Worm (Caenorhabditis elegans) whole organism, L4 larva: ENCODE measurements around the gene T07C4.3.
A peak's percentile ranks its signal among the peaks of the same experiment; 100 is the strongest.

Experiments used
- D1046.2 ChIP-seq: fragments of 200-800 bp; sonication (Bioruptor generic); IDR thresholded peaks from 2 replicates; pipeline ENCODE4 v1.3.6; 2022; ENCODE audit warnings: missing genetic modification characterization, missing compliant biosample characterization
- F26F4.8 ChIP-seq: fragments of 200-800 bp; sonication (Bioruptor generic); conservative IDR thresholded peaks from 2 replicates; pipeline ENCODE4 v1.3.6; 2022; ENCODE audit warnings: missing genetic modification characterization, missing compliant biosample characterization
- R02D3.7 ChIP-seq: fragments of 150-350 bp; sonication (generic microtip); optimal IDR thresholded peaks from 3 replicates; lab custom pipeline; 2014; ENCODE audit warnings: missing biosample characterization, missing genetic modification characterization
- T20F7.1 ChIP-seq: fragments of 200-800 bp; sonication (Bioruptor generic); optimal IDR thresholded peaks from 2 replicates; lab custom pipeline; 2018; ENCODE audit warnings: mild to moderate bottlenecking, missing genetic modification characterization, missing compliant biosample characterization
- Y48G9A.11 ChIP-seq: fragments of 200-800 bp; sonication (Bioruptor generic); IDR thresholded peaks from 2 replicates; pipeline ENCODE4 v1.3.6; 2022; ENCODE audit warnings: missing genetic modification reagents, missing genetic modification characterization, missing compliant biosample characterization
- ZK337.2 ChIP-seq: fragments of 200-800 bp; sonication (Bioruptor generic); IDR thresholded peaks from 2 replicates; pipeline ENCODE4 v1.3.6; 2022; ENCODE audit warnings: missing genetic modification reagents, missing genetic modification characterization, missing compliant biosample characterization
- ZK546.5 ChIP-seq, 2 experiments: sonication (generic microtip); optimal IDR thresholded peaks; 2 replicates each; lab custom pipeline; 2017; ENCODE audit warnings: missing biosample characterization in 2 of 2, missing genetic modification characterization in 2 of 2
- aha-1 ChIP-seq: fragments of 150-350 bp; peaks from one replicate; lab custom pipeline; 2014; ENCODE audit warnings: missing biosample characterization, missing genetic modification characterization
- arid-1 ChIP-seq: fragments of 200-800 bp; sonication (Bioruptor generic); conservative IDR thresholded peaks from 2 replicates; pipeline ENCODE4 v1.3.6; 2022; ENCODE audit warnings: missing genetic modification reagents, missing genetic modification characterization, missing compliant biosample characterization
- ceh-28 ChIP-seq: fragments of 150-350 bp; optimal IDR thresholded peaks from 2 replicates; lab custom pipeline; 2014; ENCODE audit warnings: missing biosample characterization, missing genetic modification reagents, missing genetic modification characterization
- ces-1 ChIP-seq: fragments of 150-350 bp; sonication (generic microtip); optimal IDR thresholded peaks from 4 replicates; lab custom pipeline; 2014; ENCODE audit warnings: missing biosample characterization, missing genetic modification reagents, missing genetic modification characterization
- daf-12 ChIP-seq: fragments of 150-350 bp; optimal IDR thresholded peaks from 2 replicates; lab custom pipeline; 2014; ENCODE audit warnings: missing biosample characterization, missing genetic modification reagents, missing genetic modification characterization
- daf-16 ChIP-seq, 3 experiments: sonication (generic microtip); optimal IDR thresholded peaks; 2 replicates each; lab custom pipeline; 2016 to 2017; ENCODE audit warnings: missing genetic modification characterization in 3 of 3, missing genetic modification reagents in 3 of 3, mild to moderate bottlenecking in 2 of 3, missing compliant biosample characterization in 2 of 3, missing biosample characterization in 1 of 3, moderate library complexity in 1 of 3
- dmd-6 ChIP-seq: fragments of 200-800 bp; sonication (Bioruptor generic); IDR thresholded peaks from 2 replicates; pipeline ENCODE4 v1.3.6; 2022; ENCODE audit warnings: missing genetic modification reagents, missing genetic modification characterization, missing compliant biosample characterization
- dmd-8 ChIP-seq: fragments of 200-800 bp; sonication (Bioruptor generic); IDR thresholded peaks from 2 replicates; pipeline ENCODE4 v1.3.6; 2022; ENCODE audit warnings: missing genetic modification characterization, missing compliant biosample characterization
- dve-1 ChIP-seq: sonication (generic microtip); optimal IDR thresholded peaks from 2 replicates; lab custom pipeline; 2017; ENCODE audit warnings: antibody characterized with exemption, mild to moderate bottlenecking, missing genetic modification characterization, missing compliant biosample characterization; ENCODE audit not compliant: insufficient read depth
- egl-43 ChIP-seq: fragments of 200-800 bp; sonication (Bioruptor generic); IDR thresholded peaks from 2 replicates; pipeline ENCODE4 v1.3.6; 2022; ENCODE audit warnings: missing genetic modification reagents, missing genetic modification characterization, missing compliant biosample characterization
- gei-8 ChIP-seq: fragments of 200-800 bp; sonication (Bioruptor generic); optimal IDR thresholded peaks from 2 replicates; lab custom pipeline; 2018; ENCODE audit warnings: mild to moderate bottlenecking, missing genetic modification characterization, missing compliant biosample characterization
- hif-1 ChIP-seq, 2 experiments: sonication (generic microtip); optimal IDR thresholded peaks; 2 replicates each; lab custom pipeline; 2016 to 2017; ENCODE audit warnings: missing compliant biosample characterization in 2 of 2, missing genetic modification characterization in 2 of 2, missing genetic modification reagents in 2 of 2, missing genotype in 2 of 2, mild to moderate bottlenecking in 1 of 2
- hlh-11 ChIP-seq: fragments of 200-800 bp; sonication (Bioruptor generic); optimal IDR thresholded peaks from 2 replicates; lab custom pipeline; 2018; ENCODE audit warnings: mild to moderate bottlenecking, missing genetic modification characterization, missing compliant biosample characterization
- hlh-30 ChIP-seq: sonication (generic microtip); optimal IDR thresholded peaks from 2 replicates; lab custom pipeline; 2017; ENCODE audit warnings: antibody characterized with exemption, mild to moderate bottlenecking, missing genetic modification characterization, missing compliant biosample characterization; ENCODE audit not compliant: insufficient read depth
- madf-5 ChIP-seq, 2 experiments: fragments of 200-800 bp; sonication (Bioruptor generic); IDR thresholded peaks; 2 replicates each; pipeline ENCODE4 v1.3.6; 2022; ENCODE audit warnings: missing compliant biosample characterization in 2 of 2, missing genetic modification characterization in 2 of 2
- madf-9 ChIP-seq: fragments of 200-800 bp; sonication (Bioruptor generic); conservative IDR thresholded peaks from 2 replicates; pipeline ENCODE4 v1.3.6; 2022; ENCODE audit warnings: missing genetic modification reagents, missing genetic modification characterization, missing compliant biosample characterization
- mdt-29 ChIP-seq: fragments of 200-800 bp; sonication (Bioruptor generic); IDR thresholded peaks from 2 replicates; pipeline ENCODE4 v1.3.6; 2022; ENCODE audit warnings: missing genetic modification reagents, missing genetic modification characterization, missing compliant biosample characterization
- nhr-10 ChIP-seq: fragments of 150-350 bp; optimal IDR thresholded peaks from 2 replicates; lab custom pipeline; 2014; ENCODE audit warnings: missing biosample characterization, missing genetic modification characterization
- nhr-28 ChIP-seq: fragments of 150-350 bp; optimal IDR thresholded peaks from 2 replicates; lab custom pipeline; 2014; ENCODE audit warnings: missing biosample characterization, missing genetic modification characterization
- nhr-77 ChIP-seq: fragments of 150-350 bp; optimal IDR thresholded peaks from 2 replicates; lab custom pipeline; 2014; ENCODE audit warnings: missing biosample characterization, missing genetic modification characterization
- php-3 ChIP-seq: fragments of 200-800 bp; sonication (Bioruptor generic); IDR thresholded peaks from 2 replicates; pipeline ENCODE4 v1.3.6; 2022; ENCODE audit warnings: missing genetic modification reagents, missing genetic modification characterization, missing compliant biosample characterization
- pqm-1 ChIP-seq: sonication (generic microtip); optimal IDR thresholded peaks from 2 replicates; lab custom pipeline; 2017; ENCODE audit warnings: missing biosample characterization, missing genetic modification characterization
- snpc-4 ChIP-seq: fragments of 150-350 bp; optimal IDR thresholded peaks from 2 replicates; lab custom pipeline; 2014; ENCODE audit warnings: missing biosample characterization, missing genetic modification characterization
- tra-1 ChIP-seq: fragments of 200-800 bp; sonication (Bioruptor generic); IDR thresholded peaks from 2 replicates; pipeline ENCODE4 v1.3.6; 2022; ENCODE audit warnings: missing genetic modification reagents, missing genetic modification characterization, missing compliant biosample characterization
- unc-130 ChIP-seq: sonication (generic microtip); optimal IDR thresholded peaks from 2 replicates; lab custom pipeline; 2016; ENCODE audit warnings: missing genetic modification reagents, missing genetic modification characterization, missing compliant biosample characterization
- unc-62 ChIP-seq, 3 experiments: fragments of 150-350 bp in 1 of 3; sonication (generic microtip); optimal IDR thresholded peaks in 2 of 3; peaks in 1 of 3; 1 replicate in 1 of 3; 2 replicates in 2 of 3; lab custom pipeline; 2014 to 2017; ENCODE audit warnings: missing biosample characterization in 3 of 3, missing genetic modification characterization in 3 of 3, missing genetic modification reagents in 3 of 3, missing genotype in 1 of 3
- vab-7 ChIP-seq: fragments of 200-800 bp; sonication (Bioruptor generic); IDR thresholded peaks from 2 replicates; pipeline ENCODE4 v1.3.6; 2022; ENCODE audit warnings: missing genetic modification reagents, missing genetic modification characterization, missing compliant biosample characterization
- zag-1 ChIP-seq: fragments of 150-350 bp; optimal IDR thresholded peaks from 2 replicates; lab custom pipeline; 2014; ENCODE audit warnings: missing biosample characterization, missing genetic modification characterization
- zfp-3 ChIP-seq: fragments of 200-800 bp; sonication (Bioruptor generic); conservative IDR thresholded peaks from 2 replicates; pipeline ENCODE4 v1.3.6; 2022; ENCODE audit warnings: missing genetic modification reagents, missing genetic modification characterization, missing compliant biosample characterization
- ztf-11 ChIP-seq: fragments of 150-350 bp; optimal IDR thresholded peaks from 2 replicates; lab custom pipeline; 2014; ENCODE audit warnings: missing biosample characterization, missing genetic modification characterization

The T07C4.3 gene

ce11 chrIII:10378899-10379298 is 26.9 kb downstream of the T07C4.3 start:
- TF ChIP-seq daf-16 (GFP tag; optimal IDR thresholded peaks at IDR 0.05; lab: Kevin White, UChicago) = no peak
- peak; percentile 75 for TF ChIP-seq daf-16 (tag; optimal IDR thresholded peaks at IDR 0.05; lab: Kevin White, UChicago)
- TF ChIP-seq dmd-6 (GFP tag; lab: Robert Waterston, UW) = peak; percentile 49
- TF ChIP-seq madf-5 (GFP tag; IDR thresholded peaks at IDR 0.05; lab: Robert Waterston, UW) = no peak
- no peak for TF ChIP-seq gei-8 (GFP tag; lab: Kevin White, UChicago)
- TF ChIP-seq Y48G9A.11 (GFP tag; lab: Robert Waterston, UW) = no peak
- TF ChIP-seq dve-1 = peak; percentile 35
- TF ChIP-seq T20F7.1 = no peak
- peak; percentile 69 for TF ChIP-seq nhr-28 (tag; lab: Kevin White, UChicago)
- peak; percentile 73 for TF ChIP-seq pqm-1 (tag; lab: Kevin White, UChicago)
- TF ChIP-seq ces-1 (GFP tag; lab: Kevin White, UChicago) = no peak
- no peak for TF ChIP-seq ztf-11 (tag; lab: Kevin White, UChicago)
- no peak for TF ChIP-seq ceh-28 (tag; lab: Kevin White, UChicago)
- no peak for TF ChIP-seq zfp-3 (GFP tag; lab: Robert Waterston, UW)
- TF ChIP-seq hif-1 (tag; optimal IDR thresholded peaks at IDR 0.05; lab: Kevin White, UChicago) = peak in 1 of 2 experiments; percentile 25
- TF ChIP-seq ZK546.5 (tag; optimal IDR thresholded peaks at IDR 0.05; lab: Kevin White, UChicago) = no peak
- no peak for TF ChIP-seq php-3 (GFP tag; lab: Robert Waterston, UW)
- peak; percentile 35 for TF ChIP-seq hlh-11 (tag; lab: Kevin White, UChicago)
- TF ChIP-seq mdt-29 = no peak
- TF ChIP-seq, all 104 proteins: peak for 7

ce11 chrIII:10379632-10380031 is 27.7 kb downstream of the T07C4.3 start:
- TF ChIP-seq zfp-3 (GFP tag; lab: Robert Waterston, UW) (no peak), madf-9 (GFP tag; lab: Robert Waterston, UW) (no peak), unc-130 (GFP tag; lab: Kevin White, UChicago) (no peak), daf-16 (GFP tag; optimal IDR thresholded peaks at IDR 0.05; lab: Kevin White, UChicago) (no peak), daf-16 (tag; optimal IDR thresholded peaks at IDR 0.05; lab: Kevin White, UChicago) (peak; percentile 12), aha-1 (peak; percentile 44), D1046.2 (GFP tag; lab: Robert Waterston, UW) (no peak), snpc-4 (tag; lab: Kevin White, UChicago) (no peak), dmd-8 (no peak), pqm-1 (tag; lab: Kevin White, UChicago) (no peak), egl-43 (GFP tag; lab: Robert Waterston, UW) (no peak), nhr-10 (tag; lab: Kevin White, UChicago) (no peak), vab-7 (no peak), zag-1 (tag; lab: Kevin White, UChicago) (no peak), F26F4.8 (GFP tag; lab: Robert Waterston, UW) (no peak), hlh-30 (tag; lab: Kevin White, UChicago) (no peak), arid-1 (GFP tag; lab: Robert Waterston, UW) (no peak), daf-12 (tag; lab: Kevin White, UChicago) (no peak), unc-62 (GFP tag; optimal IDR thresholded peaks at IDR 0.05 in 1 of 2; lab: Kevin White, UChicago) (peak in 1 of 2 experiments; percentile 15), unc-62 (tag; optimal IDR thresholded peaks at IDR 0.05; lab: Kevin White, UChicago) (no peak), ZK337.2 (no peak), tra-1 (GFP tag; lab: Robert Waterston, UW) (no peak), madf-5 (GFP tag; IDR thresholded peaks at IDR 0.05; lab: Robert Waterston, UW) (no peak), dmd-6 (GFP tag; lab: Robert Waterston, UW) (no peak), R02D3.7 (tag; lab: Kevin White, UChicago) (no peak), nhr-77 (tag; lab: Kevin White, UChicago) (no peak)
